Fruit fly (Drosophila melanogaster) whole organism, embryonic: Measurements from ENCODE around the gene CG42342.

Experiments
- Bdp1 ChIP-seq: fragments of 200-800 bp; sonication (Bioruptor generic); optimal IDR thresholded peaks from 3 replicates; lab custom pipeline; 2016; ENCODE audit warnings: missing biosample characterization, missing genetic modification characterization
- CG10267 ChIP-seq: fragments of 200-800 bp; sonication (Bioruptor generic); optimal IDR thresholded peaks from 2 replicates; lab custom pipeline; 2018; ENCODE audit warnings: missing biosample characterization, mild to moderate bottlenecking, missing genetic modification characterization, moderate library complexity
- CG11723 ChIP-seq: fragments of 200-800 bp; sonication (Bioruptor generic); optimal IDR thresholded peaks from 2 replicates; lab custom pipeline; 2017; ENCODE audit warnings: missing biosample characterization, mild to moderate bottlenecking, missing genetic modification characterization
- CG13123 ChIP-seq: fragments of 200-800 bp; sonication (Bioruptor generic); optimal IDR thresholded peaks from 2 replicates; lab custom pipeline; 2016; ENCODE audit warnings: missing biosample characterization, missing genetic modification characterization
- CG17361 ChIP-seq: fragments of 200-800 bp; sonication (Bioruptor generic); IDR thresholded peaks from 3 replicates; pipeline ENCODE4 v1.3.6; 2022; ENCODE audit warnings: missing biosample characterization, missing genetic modification characterization
- CG17568 ChIP-seq: fragments of 200-800 bp; sonication (Bioruptor generic); optimal IDR thresholded peaks from 2 replicates; lab custom pipeline; 2018; ENCODE audit warnings: missing biosample characterization, mild to moderate bottlenecking, missing genetic modification characterization, moderate library complexity
- CG18599 ChIP-seq: fragments of 200-800 bp; sonication (Bioruptor generic); optimal IDR thresholded peaks from 3 replicates; lab custom pipeline; 2017; ENCODE audit warnings: missing biosample characterization, missing genetic modification characterization, mild to moderate bottlenecking, moderate library complexity, missing genetic modification reagents
- CG2199 ChIP-seq: fragments of 200-800 bp; sonication (Bioruptor generic); IDR thresholded peaks from 3 replicates; pipeline ENCODE4 v1.3.6; 2022; ENCODE audit warnings: missing biosample characterization, missing genetic modification characterization
- CG2875 ChIP-seq: fragments of 200-800 bp; sonication (Bioruptor generic); optimal IDR thresholded peaks from 2 replicates; lab custom pipeline; 2017; ENCODE audit warnings: missing biosample characterization, mild to moderate bottlenecking, missing genetic modification characterization, missing genetic modification reagents
- CG2889 ChIP-seq: fragments of 200-800 bp; sonication (Bioruptor generic); IDR thresholded peaks from 3 replicates; pipeline ENCODE4 v1.3.6; 2022; ENCODE audit warnings: missing biosample characterization, missing genetic modification characterization
- CG3065 ChIP-seq: fragments of 200-800 bp; sonication (Bioruptor generic); optimal IDR thresholded peaks from 2 replicates; lab custom pipeline; 2016; ENCODE audit warnings: missing biosample characterization, missing genetic modification characterization
- CG4424 ChIP-seq: fragments of 200-800 bp; sonication (Bioruptor generic); optimal IDR thresholded peaks from 3 replicates; lab custom pipeline; 2016; ENCODE audit warnings: missing biosample characterization, missing genetic modification characterization
- CG4820 ChIP-seq: fragments of 200-800 bp; sonication (Bioruptor generic); optimal IDR thresholded peaks from 3 replicates; lab custom pipeline; 2016; ENCODE audit warnings: missing biosample characterization, missing genetic modification characterization
- CG6765 ChIP-seq: fragments of 200-800 bp; sonication (Bioruptor generic); optimal IDR thresholded peaks from 3 replicates; lab custom pipeline; 2017; ENCODE audit warnings: missing biosample characterization, mild to moderate bottlenecking, missing genetic modification characterization
- CG8478 ChIP-seq: fragments of >200 bp; optimal IDR thresholded peaks from 2 replicates; lab custom pipeline; 2018
- CoRest ChIP-seq: fragments of 200-800 bp; sonication (Bioruptor generic); optimal IDR thresholded peaks from 3 replicates; lab custom pipeline; 2018; ENCODE audit warnings: missing biosample characterization, mild to moderate bottlenecking, missing genetic modification characterization, moderate library complexity
- Ets97D ChIP-seq: fragments of 200-800 bp; sonication (Bioruptor generic); optimal IDR thresholded peaks from 3 replicates; lab custom pipeline; 2016; ENCODE audit warnings: missing biosample characterization, missing genetic modification characterization
- Lim3 ChIP-seq: fragments of 200-800 bp; sonication (Bioruptor generic); IDR thresholded peaks from 2 replicates; pipeline ENCODE4 v1.3.6; 2022; ENCODE audit warnings: missing biosample characterization, missing genetic modification characterization
- Mad ChIP-seq: fragments of 200-800 bp; sonication (Bioruptor generic); optimal IDR thresholded peaks from 2 replicates; lab custom pipeline; 2016; ENCODE audit warnings: missing biosample characterization, missing genetic modification characterization
- Myb ChIP-seq: fragments of 200-800 bp; sonication (Bioruptor generic); optimal IDR thresholded peaks from 2 replicates; lab custom pipeline; 2016; ENCODE audit warnings: missing biosample characterization, missing genetic modification characterization
- Nf-YB ChIP-seq: fragments of 200-800 bp; sonication (Bioruptor generic); optimal IDR thresholded peaks from 3 replicates; lab custom pipeline; 2019; ENCODE audit warnings: missing biosample characterization, mild to moderate bottlenecking, missing genetic modification characterization, moderate library complexity
- Oli ChIP-seq: fragments of 200-800 bp; sonication (Bioruptor generic); optimal IDR thresholded peaks from 2 replicates; lab custom pipeline; 2018; ENCODE audit warnings: missing biosample characterization, mild to moderate bottlenecking, missing genetic modification characterization, moderate library complexity
- Optix ChIP-seq: fragments of 200-800 bp; sonication (Bioruptor generic); IDR thresholded peaks from 3 replicates; pipeline ENCODE4 v1.3.6; 2022; ENCODE audit warnings: missing biosample characterization, missing genetic modification characterization
- Ptx1 ChIP-seq: fragments of 200-800 bp; sonication (Bioruptor generic); IDR thresholded peaks from 2 replicates; pipeline ENCODE4 v1.3.6; 2022; ENCODE audit warnings: missing biosample characterization, missing genetic modification characterization
- Sox100B ChIP-seq: fragments of 200-800 bp; sonication (Bioruptor generic); optimal IDR thresholded peaks from 3 replicates; lab custom pipeline; 2018; ENCODE audit warnings: missing biosample characterization, mild to moderate bottlenecking, missing genetic modification characterization
- Xbp1 ChIP-seq: fragments of 200-800 bp; sonication (Bioruptor generic); optimal IDR thresholded peaks from 3 replicates; lab custom pipeline; 2016; ENCODE audit warnings: missing biosample characterization, mild to moderate bottlenecking, missing genetic modification characterization
- al ChIP-seq: fragments of 200-800 bp; sonication (Bioruptor generic); IDR thresholded peaks from 2 replicates; pipeline ENCODE4 v1.3.6; 2022; ENCODE audit warnings: missing biosample characterization, missing genetic modification characterization
- bsh ChIP-seq, 2 experiments: fragments of 200-800 bp; sonication (Bioruptor generic); optimal IDR thresholded peaks; 2 replicates each; lab custom pipeline; 2017 to 2018; ENCODE audit warnings: mild to moderate bottlenecking in 2 of 2, missing biosample characterization in 2 of 2, missing genetic modification characterization in 2 of 2, moderate library complexity in 1 of 2
- crp ChIP-seq, 2 experiments: fragments of 200-800 bp; sonication (Bioruptor generic); optimal IDR thresholded peaks; 2 replicates in 1 of 2; 3 replicates in 1 of 2; lab custom pipeline; 2017; ENCODE audit warnings: missing biosample characterization in 2 of 2, missing genetic modification characterization in 2 of 2, mild to moderate bottlenecking in 1 of 2, moderate library complexity in 1 of 2
- cwo ChIP-seq: fragments of 200-800 bp; sonication (Bioruptor generic); optimal IDR thresholded peaks from 3 replicates; lab custom pipeline; 2017; ENCODE audit warnings: missing biosample characterization, missing genetic modification characterization, mild to moderate bottlenecking, moderate library complexity, missing genetic modification reagents
- da ChIP-seq: fragments of 200-800 bp; sonication (Bioruptor generic); optimal IDR thresholded peaks from 2 replicates; lab custom pipeline; 2016; ENCODE audit warnings: missing biosample characterization, missing genetic modification characterization
- dmrt11E ChIP-seq: fragments of 200-800 bp; sonication (Bioruptor generic); optimal IDR thresholded peaks from 3 replicates; lab custom pipeline; 2018; ENCODE audit warnings: missing biosample characterization, mild to moderate bottlenecking, missing genetic modification characterization, moderate library complexity
- dysf ChIP-seq: fragments of 200-800 bp; sonication (Bioruptor generic); IDR thresholded peaks from 3 replicates; pipeline ENCODE4 v1.3.6; 2022; ENCODE audit warnings: missing biosample characterization, missing genetic modification characterization
- inv ChIP-seq: fragments of 200-800 bp; sonication (Bioruptor generic); IDR thresholded peaks from 2 replicates; pipeline ENCODE4 v1.3.6; 2022; ENCODE audit warnings: missing biosample characterization, missing genetic modification characterization; ENCODE audit not compliant: partially characterized antibody
- klu ChIP-seq: fragments of 200-800 bp; sonication (Bioruptor generic); IDR thresholded peaks from 2 replicates; pipeline ENCODE4 v1.3.6; 2022; ENCODE audit warnings: missing biosample characterization, missing genetic modification characterization
- mirr ChIP-seq: fragments of 200-800 bp; sonication (Bioruptor generic); optimal IDR thresholded peaks from 3 replicates; lab custom pipeline; 2018; ENCODE audit warnings: missing biosample characterization, mild to moderate bottlenecking, missing genetic modification characterization
- nerfin-1 ChIP-seq: fragments of 200-800 bp; sonication (Bioruptor generic); optimal IDR thresholded peaks from 3 replicates; lab custom pipeline; 2019; ENCODE audit warnings: missing biosample characterization, mild to moderate bottlenecking, missing genetic modification characterization, moderate library complexity
- nmo ChIP-seq: fragments of 200-800 bp; sonication (Bioruptor generic); optimal IDR thresholded peaks from 2 replicates; lab custom pipeline; 2018; ENCODE audit warnings: missing biosample characterization, mild to moderate bottlenecking, missing genetic modification characterization, moderate library complexity
- odd ChIP-seq: fragments of 200-800 bp; sonication (Bioruptor generic); optimal IDR thresholded peaks from 2 replicates; lab custom pipeline; 2017; ENCODE audit warnings: missing biosample characterization, mild to moderate bottlenecking, missing genetic modification characterization
- pan ChIP-seq, 4 experiments: fragments of >200 bp in 3 of 4; fragments of 200-800 bp in 1 of 4; sonication (Bioruptor generic) in 1 of 4; optimal IDR thresholded peaks in 3 of 4; IDR thresholded peaks in 1 of 4; 2 replicates each; pipeline versions ENCODE4 v1.3.6 to Lab custom; 2017 to 2022; ENCODE audit warnings: missing biosample characterization in 2 of 4, missing genetic modification characterization in 2 of 4, mixed read lengths in 1 of 4
- phol ChIP-seq: fragments of 200-800 bp; sonication (Bioruptor generic); optimal IDR thresholded peaks from 3 replicates; lab custom pipeline; 2018; ENCODE audit warnings: missing biosample characterization, mild to moderate bottlenecking, missing genetic modification characterization, moderate library complexity
- sc ChIP-seq, 3 experiments: fragments of >200 bp in 2 of 3; fragments of 200-800 bp in 1 of 3; sonication (Bioruptor generic) in 1 of 3; optimal IDR thresholded peaks; 2 replicates in 2 of 3; 3 replicates in 1 of 3; lab custom pipeline; 2017; ENCODE audit warnings: mild to moderate bottlenecking in 1 of 3, missing biosample characterization in 1 of 3, missing genetic modification characterization in 1 of 3, missing genetic modification reagents in 1 of 3
- slbo ChIP-seq: fragments of 200-800 bp; sonication (Bioruptor generic); IDR thresholded peaks from 2 replicates; pipeline ENCODE4 v1.3.6; 2022; ENCODE audit warnings: missing biosample characterization, missing genetic modification characterization
- slp2 ChIP-seq: fragments of 200-800 bp; sonication (Bioruptor generic); optimal IDR thresholded peaks from 2 replicates; lab custom pipeline; 2016; ENCODE audit warnings: missing biosample characterization, missing genetic modification characterization
- tio ChIP-seq: fragments of 200-800 bp; sonication (Bioruptor generic); optimal IDR thresholded peaks from 2 replicates; lab custom pipeline; 2017; ENCODE audit warnings: missing biosample characterization, missing genetic modification characterization, inconsistent platforms
- tna ChIP-seq: fragments of 200-800 bp; sonication (Bioruptor generic); IDR thresholded peaks from 2 replicates; pipeline ENCODE4 v1.3.6; 2022; ENCODE audit warnings: missing biosample characterization, missing genetic modification characterization; ENCODE audit not compliant: partially characterized antibody
- toy ChIP-seq: fragments of 200-800 bp; sonication (Bioruptor generic); IDR thresholded peaks from 2 replicates; pipeline ENCODE4 v1.3.6; 2022; ENCODE audit warnings: missing biosample characterization, missing genetic modification characterization
- trem ChIP-seq: fragments of 200-800 bp; optimal IDR thresholded peaks from 3 replicates; lab custom pipeline; 2019; ENCODE audit warnings: missing biosample characterization, mild to moderate bottlenecking, missing genetic modification characterization, moderate library complexity

Gene CG42342

dm6 chr3R:16507706-16508105 lies 5.1 kb downstream of the CG42342 start (continued):
- no peak for TF ChIP-seq slbo (GFP tag; lab: Robert Waterston, UW)
- TF ChIP-seq CG2875, result no peak
- TF ChIP-seq Optix (GFP tag; lab: Robert Waterston, UW), result no peak
- TF ChIP-seq, all 482 proteins: peak for 0

dm6 chr3R:16510128-16510527 lies 7.6 kb downstream of the CG42342 start:
- TF ChIP-seq Bdp1 (no peak), CG8478 (lab: Kevin White, UChicago) (no peak), CoRest (tag; lab: Kevin White, UChicago) (peak; percentile 35), toy (no peak), crp (GFP tag; optimal IDR thresholded peaks at IDR 0.05; lab: Kevin White, UChicago) (no peak), odd (GFP tag; lab: Kevin White, UChicago) (no peak), Oli (tag; lab: Kevin White, UChicago) (peak; percentile 37), Nf-YB (GFP tag; lab: Kevin White, UChicago) (peak; percentile 22), Lim3 (GFP tag; lab: Robert Waterston, UW) (no peak), sc (optimal IDR thresholded peaks at IDR 0.05; lab: Kevin White, UChicago) (no peak), sc (GFP tag; optimal IDR thresholded peaks at IDR 0.05; lab: Kevin White, UChicago) (no peak), da (GFP tag; lab: Kevin White, UChicago) (no peak), CG4424 (GFP tag; lab: Kevin White, UChicago) (peak; percentile 8), CG10267 (tag; lab: Kevin White, UChicago) (peak; percentile 37), cwo (GFP tag; lab: Kevin White, UChicago) (peak; percentile 7), Xbp1 (GFP tag; lab: Kevin White, UChicago) (peak; percentile 3), klu (GFP tag; lab: Robert Waterston, UW) (no peak), CG2199 (no peak), al (GFP tag; lab: Robert Waterston, UW) (no peak), phol (tag; lab: Kevin White, UChicago) (peak; percentile 59), inv (GFP tag; lab: Robert Waterston, UW) (no peak), dmrt11E (peak; percentile 35), CG17361 (peak; percentile 47; the same call in 2 of the 3 replicates), CG13123 (GFP tag; lab: Kevin White, UChicago) (no peak), Myb (GFP tag; lab: Kevin White, UChicago) (no peak), Mad (GFP tag; lab: Kevin White, UChicago) (no peak), CG6765 (GFP tag; lab: Kevin White, UChicago) (no peak), CG18599 (GFP tag; lab: Kevin White, UChicago) (peak; percentile 44), bsh (GFP tag; optimal IDR thresholded peaks at IDR 0.05; lab: Kevin White, UChicago) (peak in 1 of 2 experiments; percentile 69), mirr (no peak), Ets97D (no peak), CG11723 (GFP tag; lab: Kevin White, UChicago) (no peak), dysf (GFP tag; lab: Robert Waterston, UW) (no peak), CG2889 (GFP tag; lab: Robert Waterston, UW) (no peak), nmo (GFP tag; lab: Kevin White, UChicago) (peak; percentile 41), pan (optimal IDR thresholded peaks at IDR 0.05; lab: Kevin White, UChicago) (no peak), pan (GFP tag; optimal IDR thresholded peaks at IDR 0.05 in 1 of 2, IDR thresholded peaks at IDR 0.05 in 1 of 2) (peak in 1 of 2 experiments; percentile 45), nerfin-1 (peak; percentile 30), CG3065 (no peak), tio (GFP tag; lab: Kevin White, UChicago) (peak; percentile 28), tna (GFP tag; lab: Robert Waterston, UW) (no peak), CG4820 (GFP tag; lab: Kevin White, UChicago) (peak; percentile 10), CG17568 (no peak), trem (tag; lab: Kevin White, UChicago) (peak; percentile 2), Sox100B (GFP tag; lab: Kevin White, UChicago) (peak; percentile 37), slp2 (GFP tag; lab: Kevin White, UChicago) (no peak), Ptx1 (GFP tag; lab: Robert Waterston, UW) (peak; percentile 44; the same call in 1 of the 2 replicates)
